Worm (Caenorhabditis elegans): ENCODE data around the gene cyp-33C4.
A peak's percentile ranks its signal among the peaks of the same experiment; 100 is the strongest.

The cyp-33C4 gene

ce11 chrV:2192117-2192516 lies 43.8 kb upstream of the cyp-33C4 start, which contains the start of gene nhr-13:
nhr-13 (plus strand) TSS chrV:2192485.
- TF ChIP-seq elt-2 (tag; optimal IDR thresholded peaks at IDR 0.05) (peak; percentile 50), nhr-90 (tag; optimal IDR thresholded peaks at IDR 0.05; ENCODE audit: poor library complexity) (peak; percentile 17), efl-1 (optimal IDR thresholded peaks at IDR 0.05) (peak in 1 of 2 experiments; percentile 17), efl-1 (GFP tag; optimal IDR thresholded peaks at IDR 0.05 in 1 of 2) (peak in 1 of 2 experiments; percentile 50), mdl-1 (tag; optimal IDR thresholded peaks at IDR 0.05) (peak in 1 of 2 experiments; percentile 43), dsc-1 (tag; optimal IDR thresholded peaks at IDR 0.05) (peak; percentile 64), nhr-20 (tag; optimal IDR thresholded peaks at IDR 0.05) (peak; percentile 85), lin-35 (GFP tag; optimal IDR thresholded peaks at IDR 0.05) (peak in 1 of 2 experiments; percentile 36), snu-23 (GFP tag; optimal IDR thresholded peaks at IDR 0.05) (peak; percentile 30), fkh-10 (GFP tag; optimal IDR thresholded peaks at IDR 0.05) (no peak), rnt-1 (tag; optimal IDR thresholded peaks at IDR 0.05) (peak; percentile 18), jun-1 (tag; optimal IDR thresholded peaks at IDR 0.05) (no peak), ztf-11 (tag; optimal IDR thresholded peaks at IDR 0.05) (no peak), nhr-84 (tag; optimal IDR thresholded peaks at IDR 0.05) (no peak)

- TF ChIP-seq snpc-4 (tag; optimal IDR thresholded peaks at IDR 0.05) (peak; percentile 26), hlh-4 (tag; optimal IDR thresholded peaks at IDR 0.05) (no peak)
These were observed 36.3 kb upstream of the cyp-33C4 start for ce11 chrV:2199594-2199993.

- TF ChIP-seq snu-23 (GFP tag; optimal IDR thresholded peaks at IDR 0.05) (no peak), egl-27 (tag; optimal IDR thresholded peaks at IDR 0.05) (no peak), elt-3 (tag; optimal IDR thresholded peaks at IDR 0.05) (no peak), mab-9 (GFP tag; IDR thresholded peaks at IDR 0.05) (no peak), jun-1 (tag; optimal IDR thresholded peaks at IDR 0.05) (no peak), Y116A8C.19 (tag; optimal IDR thresholded peaks at IDR 0.05; ENCODE audit: borderline replicate concordance) (no peak), nhr-77 (tag; optimal IDR thresholded peaks at IDR 0.05) (no peak), aha-1 (tag; optimal IDR thresholded peaks at IDR 0.05) (no peak), nhr-85 (tag) (no peak), tlp-1 (tag; optimal IDR thresholded peaks at IDR 0.05) (no peak), isw-1 (GFP tag; IDR thresholded peaks at IDR 0.05) (no peak), ces-1 (GFP tag; optimal IDR thresholded peaks at IDR 0.05) (no peak), mep-1 (tag; optimal IDR thresholded peaks at IDR 0.05) (no peak), lsy-2 (tag; optimal IDR thresholded peaks at IDR 0.05) (no peak)
These were observed 35.5 kb upstream of the cyp-33C4 start for ce11 chrV:2200402-2200801.

- TF ChIP-seq nhr-47 (tag; optimal IDR thresholded peaks at IDR 0.05) (no peak), elt-2 (tag; optimal IDR thresholded peaks at IDR 0.05) (peak; percentile 34), fos-1 (tag; optimal IDR thresholded peaks at IDR 0.05) (no peak), lin-35 (GFP tag; optimal IDR thresholded peaks at IDR 0.05) (peak in 1 of 2 experiments; percentile 5), F16B12.6 (tag; optimal IDR thresholded peaks at IDR 0.05) (no peak), fkh-10 (GFP tag; optimal IDR thresholded peaks at IDR 0.05) (no peak), ceh-63 (GFP tag; optimal IDR thresholded peaks at IDR 0.05) (no peak)
These were observed 34.7 kb upstream of the cyp-33C4 start, which contains the start of gene cyp-32B1 for ce11 chrV:2201240-2201639. cyp-32B1 (minus strand) TSS chrV:2201415.

- peak; percentile 71 for TF ChIP-seq fkh-4 (tag; optimal IDR thresholded peaks at IDR 0.05; ENCODE audit: borderline replicate concordance)
- no peak for TF ChIP-seq nhr-47 (tag; optimal IDR thresholded peaks at IDR 0.05)
- peak; percentile 91 for TF ChIP-seq dsc-1 (tag; optimal IDR thresholded peaks at IDR 0.05)
- no peak for TF ChIP-seq xbp-1 (tag; optimal IDR thresholded peaks at IDR 0.05)
- no peak for TF ChIP-seq Y116A8C.19 (tag; optimal IDR thresholded peaks at IDR 0.05; ENCODE audit: borderline replicate concordance)
These were observed 31.9 kb upstream of the cyp-33C4 start, which contains the start of gene cyp-33C12 for ce11 chrV:2204080-2204479. cyp-33C12 (minus strand) TSS chrV:2204400.
